Fruit fly (Drosophila melanogaster) whole organism, embryonic: ENCODE measurements around the gene CG6738.

Experiments used
- Aef1 ChIP-seq: fragments of 200-800 bp; sonication (Bioruptor generic); IDR thresholded peaks from 3 replicates; pipeline ENCODE4 v1.3.6; 2022; ENCODE audit warnings: missing biosample characterization, missing genetic modification characterization
- CG11560 ChIP-seq: fragments of 200-800 bp; sonication (Bioruptor generic); IDR thresholded peaks from 3 replicates; pipeline ENCODE4 v1.3.6; 2022; ENCODE audit warnings: missing biosample characterization, missing genetic modification characterization
- CG12942 ChIP-seq: fragments of 200-800 bp; sonication (Bioruptor generic); optimal IDR thresholded peaks from 3 replicates; lab custom pipeline; 2016; ENCODE audit warnings: missing biosample characterization, missing genetic modification characterization
- CG13296 ChIP-seq: fragments of 200-800 bp; sonication (Bioruptor generic); optimal IDR thresholded peaks from 3 replicates; lab custom pipeline; 2018; ENCODE audit warnings: missing biosample characterization, mild to moderate bottlenecking, missing genetic modification characterization
- CG17568 ChIP-seq: fragments of 200-800 bp; sonication (Bioruptor generic); optimal IDR thresholded peaks from 2 replicates; lab custom pipeline; 2018; ENCODE audit warnings: missing biosample characterization, mild to moderate bottlenecking, missing genetic modification characterization, moderate library complexity
- CG17612 ChIP-seq: fragments of 200-800 bp; sonication (Bioruptor generic); IDR thresholded peaks from 2 replicates; pipeline ENCODE4 v1.3.6; 2022; ENCODE audit warnings: missing biosample characterization, missing genetic modification characterization
- CG17829 ChIP-seq: fragments of 200-800 bp; optimal IDR thresholded peaks from 2 replicates; lab custom pipeline; 2019; ENCODE audit warnings: missing biosample characterization, mild to moderate bottlenecking, missing genetic modification characterization, moderate library complexity
- CG2116 ChIP-seq: fragments of 200-800 bp; sonication (Bioruptor generic); optimal IDR thresholded peaks from 3 replicates; lab custom pipeline; 2018; ENCODE audit warnings: missing biosample characterization, mild to moderate bottlenecking, missing genetic modification characterization
- CG30431 ChIP-seq: fragments of 200-800 bp; sonication (Bioruptor generic); optimal IDR thresholded peaks from 2 replicates; lab custom pipeline; 2017; ENCODE audit warnings: missing biosample characterization, missing genetic modification characterization
- CG3065 ChIP-seq: fragments of 200-800 bp; sonication (Bioruptor generic); optimal IDR thresholded peaks from 2 replicates; lab custom pipeline; 2016; ENCODE audit warnings: missing biosample characterization, missing genetic modification characterization
- CG31365 ChIP-seq: fragments of 200-800 bp; sonication (Bioruptor generic); optimal IDR thresholded peaks from 2 replicates; lab custom pipeline; 2018; ENCODE audit warnings: missing biosample characterization, mild to moderate bottlenecking, missing genetic modification characterization
- CG32767 ChIP-seq: fragments of 200-800 bp; sonication (Bioruptor generic); IDR thresholded peaks from 2 replicates; pipeline ENCODE4 v1.3.6; 2022; ENCODE audit warnings: missing biosample characterization, missing genetic modification characterization
- CG3838 ChIP-seq: fragments of 200-800 bp; sonication (Bioruptor generic); optimal IDR thresholded peaks from 3 replicates; lab custom pipeline; 2016; ENCODE audit warnings: missing biosample characterization, missing genetic modification characterization
- CG43689 ChIP-seq: fragments of 200-800 bp; sonication (Bioruptor generic); IDR thresholded peaks from 2 replicates; pipeline ENCODE4 v1.3.6; 2022; ENCODE audit warnings: missing biosample characterization, missing genetic modification characterization
- CG5180 ChIP-seq: fragments of 200-800 bp; sonication (Bioruptor generic); optimal IDR thresholded peaks from 3 replicates; lab custom pipeline; 2017; ENCODE audit warnings: missing biosample characterization, missing genetic modification characterization, mild to moderate bottlenecking, moderate library complexity, missing genetic modification reagents
- CG8281 ChIP-seq: fragments of 200-800 bp; sonication (Bioruptor generic); optimal IDR thresholded peaks from 2 replicates; lab custom pipeline; 2018; ENCODE audit warnings: missing biosample characterization, mild to moderate bottlenecking, missing genetic modification characterization, moderate library complexity
- CG8388 ChIP-seq: fragments of 200-800 bp; sonication (Bioruptor generic); optimal IDR thresholded peaks from 2 replicates; lab custom pipeline; 2019; ENCODE audit warnings: missing biosample characterization, mild to moderate bottlenecking, missing genetic modification characterization, moderate library complexity
- CG9437 ChIP-seq: fragments of 200-800 bp; sonication (Bioruptor generic); optimal IDR thresholded peaks from 2 replicates; lab custom pipeline; 2018; ENCODE audit warnings: missing biosample characterization, mild to moderate bottlenecking, missing genetic modification characterization
- CHES-1-like ChIP-seq: fragments of 200-800 bp; sonication (Bioruptor generic); optimal IDR thresholded peaks from 2 replicates; lab custom pipeline; 2016; ENCODE audit warnings: missing biosample characterization, missing genetic modification characterization
- CTCF ChIP-seq: fragments of 200-800 bp; sonication (Bioruptor generic); optimal IDR thresholded peaks from 2 replicates; lab custom pipeline; 2017; ENCODE audit warnings: missing biosample characterization, mild to moderate bottlenecking, missing genetic modification characterization, moderate library complexity
- Chrac-16 ChIP-seq: fragments of 200-800 bp; sonication (Bioruptor generic); optimal IDR thresholded peaks from 3 replicates; lab custom pipeline; 2016; ENCODE audit warnings: missing biosample characterization, missing genetic modification characterization
- Drgx ChIP-seq: fragments of 200-800 bp; sonication (Bioruptor generic); IDR thresholded peaks from 2 replicates; pipeline ENCODE4 v1.3.6; 2022; ENCODE audit warnings: missing biosample characterization, missing genetic modification characterization
- Elba2 ChIP-seq: fragments of 200-800 bp; sonication (Bioruptor generic); optimal IDR thresholded peaks from 3 replicates; lab custom pipeline; 2016; ENCODE audit warnings: missing biosample characterization, missing genetic modification characterization
- HLHmδ ChIP-seq: fragments of 200-800 bp; sonication (Bioruptor generic); optimal IDR thresholded peaks from 2 replicates; lab custom pipeline; 2018; ENCODE audit warnings: missing biosample characterization, mild to moderate bottlenecking, missing genetic modification characterization, moderate library complexity
- Hey ChIP-seq: fragments of 200-800 bp; sonication (Bioruptor generic); optimal IDR thresholded peaks from 3 replicates; lab custom pipeline; 2018; ENCODE audit warnings: missing biosample characterization, mild to moderate bottlenecking, missing genetic modification characterization
- Lpt ChIP-seq: fragments of >200 bp; optimal IDR thresholded peaks from 2 replicates; lab custom pipeline; 2018; ENCODE audit warnings: missing biosample characterization, missing genetic modification characterization
- Nf-YC ChIP-seq: fragments of 200-800 bp; optimal IDR thresholded peaks from 3 replicates; lab custom pipeline; 2019; ENCODE audit warnings: missing biosample characterization, mild to moderate bottlenecking, missing genetic modification characterization, moderate library complexity
- Opbp ChIP-seq: fragments of 200-800 bp; sonication (Bioruptor generic); IDR thresholded peaks from 3 replicates; pipeline ENCODE4 v1.3.6; 2022; ENCODE audit warnings: missing biosample characterization, missing genetic modification characterization; ENCODE audit not compliant: partially characterized antibody
- PHDP ChIP-seq: fragments of 200-800 bp; sonication (Bioruptor generic); optimal IDR thresholded peaks from 3 replicates; lab custom pipeline; 2018; ENCODE audit warnings: missing biosample characterization, mild to moderate bottlenecking, missing genetic modification characterization, moderate library complexity
- TFAM ChIP-seq: fragments of 200-800 bp; sonication (Bioruptor generic); optimal IDR thresholded peaks from 2 replicates; lab custom pipeline; 2017; ENCODE audit warnings: missing biosample characterization, missing genetic modification characterization, inconsistent platforms
- ac ChIP-seq: fragments of 200-800 bp; sonication (Bioruptor generic); optimal IDR thresholded peaks from 3 replicates; lab custom pipeline; 2017; ENCODE audit warnings: missing biosample characterization, mild to moderate bottlenecking, missing genetic modification characterization
- al ChIP-seq: fragments of 200-800 bp; sonication (Bioruptor generic); IDR thresholded peaks from 2 replicates; pipeline ENCODE4 v1.3.6; 2022; ENCODE audit warnings: missing biosample characterization, missing genetic modification characterization
- bigmax ChIP-seq: fragments of 200-800 bp; sonication (Bioruptor generic); optimal IDR thresholded peaks from 2 replicates; lab custom pipeline; 2018; ENCODE audit warnings: missing biosample characterization, mild to moderate bottlenecking, missing genetic modification characterization
- cg ChIP-seq: fragments of 200-800 bp; sonication (Bioruptor generic); optimal IDR thresholded peaks from 3 replicates; lab custom pipeline; 2019; ENCODE audit warnings: missing biosample characterization, mild to moderate bottlenecking, missing genetic modification characterization, moderate library complexity
- chn ChIP-seq: fragments of 200-800 bp; sonication (Bioruptor generic); optimal IDR thresholded peaks from 2 replicates; lab custom pipeline; 2016; ENCODE audit warnings: missing biosample characterization, missing genetic modification characterization
- corto ChIP-seq: fragments of 200-800 bp; sonication (Bioruptor generic); optimal IDR thresholded peaks from 2 replicates; lab custom pipeline; 2016; ENCODE audit warnings: missing biosample characterization, mild to moderate bottlenecking, missing genetic modification characterization, moderate library complexity
- exex ChIP-seq: fragments of 200-800 bp; sonication (Bioruptor generic); optimal IDR thresholded peaks from 4 replicates; lab custom pipeline; 2018; ENCODE audit warnings: missing biosample characterization, mild to moderate bottlenecking, missing genetic modification characterization, moderate library complexity
- gem ChIP-seq: fragments of 200-800 bp; sonication (Bioruptor generic); optimal IDR thresholded peaks from 2 replicates; lab custom pipeline; 2019; ENCODE audit warnings: missing biosample characterization, mild to moderate bottlenecking, missing genetic modification characterization, moderate library complexity
- ham ChIP-seq: fragments of 200-800 bp; sonication (Bioruptor generic); IDR thresholded peaks from 2 replicates; pipeline ENCODE4 v1.3.6; 2022; ENCODE audit warnings: missing biosample characterization, missing genetic modification characterization
- ind ChIP-seq: fragments of 200-800 bp; sonication (Bioruptor generic); optimal IDR thresholded peaks from 3 replicates; lab custom pipeline; 2016; ENCODE audit warnings: missing biosample characterization, missing genetic modification characterization
- nmo ChIP-seq: fragments of 200-800 bp; sonication (Bioruptor generic); optimal IDR thresholded peaks from 2 replicates; lab custom pipeline; 2018; ENCODE audit warnings: missing biosample characterization, mild to moderate bottlenecking, missing genetic modification characterization, moderate library complexity
- oc ChIP-seq: fragments of 200-800 bp; sonication (Bioruptor generic); optimal IDR thresholded peaks from 2 replicates; lab custom pipeline; 2018; ENCODE audit warnings: missing biosample characterization, mild to moderate bottlenecking, missing genetic modification characterization, moderate library complexity
- odd ChIP-seq: fragments of 200-800 bp; sonication (Bioruptor generic); optimal IDR thresholded peaks from 2 replicates; lab custom pipeline; 2017; ENCODE audit warnings: missing biosample characterization, mild to moderate bottlenecking, missing genetic modification characterization
- pzg ChIP-seq: fragments of 200-800 bp; sonication (Bioruptor generic); optimal IDR thresholded peaks from 3 replicates; lab custom pipeline; 2018; ENCODE audit warnings: missing biosample characterization, mild to moderate bottlenecking, missing genetic modification characterization, moderate library complexity
- sqz ChIP-seq: fragments of 200-800 bp; sonication (Bioruptor generic); optimal IDR thresholded peaks from 3 replicates; lab custom pipeline; 2018; ENCODE audit warnings: missing biosample characterization, mild to moderate bottlenecking, missing genetic modification characterization
- twi ChIP-seq: fragments of 200-800 bp; optimal IDR thresholded peaks from 2 replicates; lab custom pipeline; 2019; ENCODE audit warnings: missing biosample characterization, mild to moderate bottlenecking, missing genetic modification characterization, moderate library complexity
- wdn ChIP-seq: fragments of 200-800 bp; sonication (Bioruptor generic); IDR thresholded peaks from 2 replicates; pipeline ENCODE4 v1.3.6; 2022; ENCODE audit warnings: missing biosample characterization, missing genetic modification characterization
- wor ChIP-seq: fragments of 200-800 bp; sonication (Bioruptor generic); IDR thresholded peaks from 2 replicates; pipeline ENCODE4 v1.3.6; 2022; ENCODE audit warnings: missing biosample characterization, missing genetic modification characterization

Gene CG6738

DNA sequence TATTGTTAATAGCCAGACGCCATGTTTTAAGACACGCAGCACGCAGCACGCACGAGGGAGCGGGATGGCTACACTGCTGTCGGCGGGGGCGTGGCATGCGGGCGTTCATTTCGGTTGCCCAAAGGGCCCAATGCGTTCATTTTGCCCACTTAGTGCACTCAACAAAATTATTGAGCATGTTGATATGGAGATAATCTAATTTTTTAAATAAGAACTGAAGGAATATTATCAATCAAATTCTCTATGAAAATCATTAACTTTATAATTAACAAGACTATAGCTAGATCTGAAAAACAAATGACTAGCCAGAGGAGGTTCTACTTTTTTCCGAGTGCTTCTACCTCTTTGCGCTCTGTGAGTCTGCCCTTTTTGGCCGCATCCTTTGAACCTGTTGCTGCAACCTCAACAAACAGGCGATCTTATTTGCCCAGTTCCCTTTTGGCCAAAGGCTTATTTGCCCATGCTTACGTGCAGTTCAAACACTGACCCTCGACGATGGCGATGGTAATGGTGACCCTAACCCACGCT lies 34.0 kb downstream of the CG6738 start (continued):
- TF ChIP-seq PHDP (tag; lab: Kevin White, UChicago) (no peak), CG17829 (tag; lab: Kevin White, UChicago) (peak; percentile 39), CG3838 (no peak), twi (tag; lab: Kevin White, UChicago) (no peak), CG30431 (GFP tag; lab: Kevin White, UChicago) (no peak), CG11560 (tag; lab: Robert Waterston, UW) (no peak), Nf-YC (tag; lab: Kevin White, UChicago) (peak; percentile 86), CG5180 (GFP tag; lab: Kevin White, UChicago) (no peak), wdn (GFP tag; lab: Robert Waterston, UW) (no peak), CG8388 (GFP tag; lab: Kevin White, UChicago) (no peak), Drgx (no peak), CG32767 (GFP tag; lab: Robert Waterston, UW) (0 out of 2 replicates have a peak, but pooled peaks have one; percentile 18), exex (no peak), sqz (GFP tag; lab: Kevin White, UChicago) (no peak), CHES-1-like (GFP tag; lab: Kevin White, UChicago) (no peak), odd (GFP tag; lab: Kevin White, UChicago) (no peak), Aef1 (GFP tag; lab: Robert Waterston, UW) (no peak), Chrac-16 (no peak), nmo (GFP tag; lab: Kevin White, UChicago) (no peak), chn (GFP tag; lab: Kevin White, UChicago) (peak; percentile 3), CG3065 (GFP tag; lab: Kevin White, UChicago) (peak; percentile 65), HLHmδ (no peak), bigmax (no peak), CG12942 (GFP tag; lab: Kevin White, UChicago) (no peak), al (no peak), Lpt (no peak), cg (GFP tag; lab: Kevin White, UChicago) (peak; percentile 57), Elba2 (GFP tag; lab: Kevin White, UChicago) (no peak), Hey (tag; lab: Kevin White, UChicago) (no peak), TFAM (GFP tag; lab: Kevin White, UChicago) (no peak), ac (peak; percentile 44), CG43689 (GFP tag; lab: Robert Waterston, UW) (no peak), CG8281 (tag; lab: Kevin White, UChicago) (no peak), CG17612 (GFP tag; lab: Robert Waterston, UW) (no peak), CTCF (GFP tag; lab: Kevin White, UChicago) (no peak), CG13296 (no peak), CG2116 (GFP tag; lab: Kevin White, UChicago) (no peak), wor (GFP tag; lab: Robert Waterston, UW) (no peak), ham (GFP tag; lab: Robert Waterston, UW) (no peak), gem (tag; lab: Kevin White, UChicago) (no peak), CG31365 (tag; lab: Kevin White, UChicago) (no peak), CG9437 (GFP tag; lab: Kevin White, UChicago) (no peak), pzg (no peak), ind (no peak), CG17568 (GFP tag; lab: Kevin White, UChicago) (no peak), Opbp (GFP tag; lab: Robert Waterston, UW) (no peak), corto (GFP tag; lab: Kevin White, UChicago) (no peak), oc (tag; lab: Kevin White, UChicago) (no peak)
- TF ChIP-seq, all 482 proteins: peak for 45
